Worm (Caenorhabditis elegans) whole organism, early embryonic: ENCODE results near the gene rme-6.

ENCODE experiments used
- B0310.2 ChIP-seq: sonication (generic microtip); optimal IDR thresholded peaks from 2 replicates; lab custom pipeline; 2016; ENCODE audit warnings: mild to moderate bottlenecking, missing genetic modification characterization, missing compliant biosample characterization
- F13C5.2 ChIP-seq: sonication (generic microtip); optimal IDR thresholded peaks from 2 replicates; lab custom pipeline; 2017; ENCODE audit warnings: mild to moderate bottlenecking, missing genetic modification characterization, inconsistent platforms, missing compliant biosample characterization
- aly-1 ChIP-seq: sonication (generic microtip); optimal IDR thresholded peaks from 2 replicates; lab custom pipeline; 2016; ENCODE audit warnings: missing genetic modification characterization, missing compliant biosample characterization
- ama-1 ChIP-seq: fragments of 150-350 bp; optimal IDR thresholded peaks from 2 replicates; lab custom pipeline; 2014
- ceh-13 ChIP-seq: fragments of 200-800 bp; sonication (Bioruptor generic); optimal IDR thresholded peaks from 2 replicates; lab custom pipeline; 2018; ENCODE audit warnings: mild to moderate bottlenecking, missing genetic modification characterization, missing compliant biosample characterization
- ceh-36 ChIP-seq: sonication (generic microtip); optimal IDR thresholded peaks from 2 replicates; lab custom pipeline; 2016; ENCODE audit warnings: missing genetic modification characterization, inconsistent platforms, missing compliant biosample characterization
- ets-7 ChIP-seq: sonication (generic microtip); optimal IDR thresholded peaks from 2 replicates; lab custom pipeline; 2016; ENCODE audit warnings: missing genotype, missing genetic modification characterization, missing compliant biosample characterization
- flt-1 ChIP-seq: fragments of 200-800 bp; sonication (Bioruptor generic); IDR thresholded peaks from 2 replicates; pipeline ENCODE4 v1.3.6; 2022; ENCODE audit warnings: missing genetic modification characterization, missing compliant biosample characterization
- hmbx-1 ChIP-seq: sonication (generic microtip); optimal IDR thresholded peaks from 2 replicates; lab custom pipeline; 2016; ENCODE audit warnings: mild to moderate bottlenecking, missing genetic modification characterization, missing compliant biosample characterization
- hmg-4 ChIP-seq: fragments of 200-800 bp; sonication (Bioruptor generic); optimal IDR thresholded peaks from 2 replicates; lab custom pipeline; 2018; ENCODE audit warnings: mild to moderate bottlenecking, missing genetic modification characterization, missing compliant biosample characterization
- hnd-1 ChIP-seq: sonication (generic microtip); optimal IDR thresholded peaks from 2 replicates; lab custom pipeline; 2016; ENCODE audit warnings: missing genetic modification characterization, missing compliant biosample characterization
- pes-1 ChIP-seq: fragments of 200-800 bp; sonication (Bioruptor generic); IDR thresholded peaks from 2 replicates; pipeline ENCODE4 v1.3.6; 2022; ENCODE audit warnings: missing genetic modification reagents, missing genetic modification characterization, missing compliant biosample characterization
- scrt-1 ChIP-seq: fragments of 200-800 bp; sonication (Bioruptor generic); IDR thresholded peaks from 2 replicates; pipeline ENCODE4 v1.3.6; 2022; ENCODE audit warnings: missing genetic modification characterization, missing compliant biosample characterization
- sea-1 ChIP-seq: fragments of 200-800 bp; sonication (Bioruptor generic); conservative IDR thresholded peaks from 2 replicates; pipeline ENCODE4 v1.3.6; 2022; ENCODE audit warnings: missing genetic modification characterization, missing compliant biosample characterization
- tbx-11 ChIP-seq: fragments of 200-800 bp; sonication (Bioruptor generic); IDR thresholded peaks from 2 replicates; pipeline ENCODE4 v1.3.6; 2022; ENCODE audit warnings: missing genetic modification characterization, missing compliant biosample characterization
- tbx-37 ChIP-seq: fragments of 200-800 bp; sonication (Bioruptor generic); conservative IDR thresholded peaks from 2 replicates; pipeline ENCODE4 v1.3.6; 2022; ENCODE audit warnings: missing genetic modification reagents, missing genetic modification characterization, missing compliant biosample characterization
- tra-4 ChIP-seq: sonication (generic microtip); optimal IDR thresholded peaks from 2 replicates; lab custom pipeline; 2017; ENCODE audit warnings: missing genetic modification characterization, missing compliant biosample characterization

The rme-6 gene

DNA sequence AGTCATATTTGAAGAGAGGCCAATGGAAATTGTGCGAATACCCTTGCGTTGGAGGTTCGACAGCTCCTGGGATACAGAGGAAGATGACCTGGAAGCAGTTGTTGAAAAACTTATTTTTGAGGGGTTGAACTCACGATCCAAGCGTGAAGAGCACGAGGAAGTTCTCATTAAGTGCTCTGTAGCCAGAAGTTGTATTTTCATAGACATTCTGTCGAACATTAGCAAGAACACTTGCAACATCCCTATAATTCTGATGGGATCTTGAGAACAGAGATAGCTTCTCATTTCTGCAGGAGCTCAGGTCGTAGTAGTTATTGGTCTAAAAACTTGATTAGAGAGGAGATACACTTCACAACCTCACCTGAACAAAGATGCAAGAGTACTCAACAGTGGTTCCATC is 44.7 kb downstream of the rme-6 start:
- TF ChIP-seq ceh-13 (GFP tag; lab: Kevin White, UChicago) (no peak), sea-1 (GFP tag; lab: Robert Waterston, UW) (no peak), B0310.2 (no peak), pes-1 (GFP tag; lab: Robert Waterston, UW) (no peak), tbx-37 (GFP tag; lab: Robert Waterston, UW) (no peak), ceh-36 (tag; lab: Kevin White, UChicago) (no peak)

- TF ChIP-seq tbx-37 (GFP tag; lab: Robert Waterston, UW) (no peak), ama-1 (lab: Kevin White, UChicago) (no peak), hmbx-1 (tag; lab: Kevin White, UChicago) (no peak), pes-1 (GFP tag; lab: Robert Waterston, UW) (no peak), ceh-36 (tag; lab: Kevin White, UChicago) (no peak), scrt-1 (GFP tag; lab: Robert Waterston, UW) (no peak), hmg-4 (GFP tag; lab: Kevin White, UChicago) (no peak), hnd-1 (tag; lab: Kevin White, UChicago) (no peak), sea-1 (GFP tag; lab: Robert Waterston, UW) (no peak), B0310.2 (no peak), tbx-11 (no peak), aly-1 (tag; lab: Kevin White, UChicago) (no peak), tra-4 (no peak), ets-7 (tag; lab: Kevin White, UChicago) (no peak), flt-1 (GFP tag; lab: Robert Waterston, UW) (no peak), ceh-13 (GFP tag; lab: Kevin White, UChicago) (no peak), F13C5.2 (tag; lab: Kevin White, UChicago) (no peak)
Observed at ce11 chrX:1147394-1147793, 50.4 kb downstream of the rme-6 start.

- TF ChIP-seq sea-1 (GFP tag; lab: Robert Waterston, UW) (no peak), tbx-11 (no peak), hnd-1 (tag; lab: Kevin White, UChicago) (no peak), ets-7 (tag; lab: Kevin White, UChicago) (no peak), aly-1 (tag; lab: Kevin White, UChicago) (no peak), ceh-13 (GFP tag; lab: Kevin White, UChicago) (no peak), F13C5.2 (tag; lab: Kevin White, UChicago) (no peak), ama-1 (lab: Kevin White, UChicago) (no peak), tra-4 (no peak), pes-1 (GFP tag; lab: Robert Waterston, UW) (no peak), B0310.2 (no peak), tbx-37 (GFP tag; lab: Robert Waterston, UW) (no peak), flt-1 (GFP tag; lab: Robert Waterston, UW) (no peak), scrt-1 (GFP tag; lab: Robert Waterston, UW) (no peak), ceh-36 (tag; lab: Kevin White, UChicago) (no peak), hmbx-1 (tag; lab: Kevin White, UChicago) (no peak)
Observed at ce11 chrX:1148438-1148837, 51.5 kb downstream of the rme-6 start, which contains the start of the genes R193.2 and R193.6. TSS of gene R193.2 (minus strand) at chrX:1148585. TSS of gene R193.6 (plus strand) at chrX:1148787.
